Worm (Caenorhabditis elegans) whole organism, late embryonic: ENCODE data around the gene lido-13.

ENCODE experiments used
- ceh-22 ChIP-seq: sonication (generic microtip); optimal IDR thresholded peaks from 2 replicates; lab custom pipeline; 2017; ENCODE audit warnings: missing biosample characterization, missing genetic modification characterization
- dve-1 ChIP-seq: sonication (generic microtip); optimal IDR thresholded peaks from 2 replicates; lab custom pipeline; 2017; ENCODE audit warnings: antibody characterized with exemption, mild to moderate bottlenecking, missing genetic modification characterization, missing compliant biosample characterization
- fax-1 ChIP-seq: sonication (generic microtip); optimal IDR thresholded peaks from 2 replicates; lab custom pipeline; 2016; ENCODE audit warnings: missing genotype, missing genetic modification characterization, missing compliant biosample characterization
- hlh-13 ChIP-seq: fragments of 200-800 bp; sonication (Bioruptor generic); optimal IDR thresholded peaks from 2 replicates; lab custom pipeline; 2018; ENCODE audit warnings: mild to moderate bottlenecking, missing genetic modification characterization, missing compliant biosample characterization
- hlh-6 ChIP-seq: sonication (generic microtip); optimal IDR thresholded peaks from 2 replicates; lab custom pipeline; 2016; ENCODE audit warnings: missing genotype, missing genetic modification characterization, missing compliant biosample characterization
- nfya-1 ChIP-seq: sonication (generic microtip); optimal IDR thresholded peaks from 2 replicates; lab custom pipeline; 2017; ENCODE audit warnings: missing genetic modification characterization, mild to moderate bottlenecking, missing compliant biosample characterization, antibody characterized with exemption, moderate library complexity
- rnt-1 ChIP-seq: sonication (generic microtip); optimal IDR thresholded peaks from 2 replicates; lab custom pipeline; 2016; ENCODE audit warnings: missing genetic modification characterization, missing compliant biosample characterization
- unc-86 ChIP-seq: sonication (generic microtip); optimal IDR thresholded peaks from 2 replicates; lab custom pipeline; 2016; ENCODE audit warnings: missing genetic modification characterization, missing compliant biosample characterization
- zip-5 ChIP-seq: sonication (generic microtip); optimal IDR thresholded peaks from 2 replicates; lab custom pipeline; 2016; ENCODE audit warnings: missing genetic modification characterization, missing compliant biosample characterization

ce11 chrII:3066401-3066800 is 12.3 kb upstream of the lido-13 start:
- TF ChIP-seq dve-1 = no peak
- no peak for TF ChIP-seq hlh-13
- TF ChIP-seq fax-1 (tag; lab: Kevin White, UChicago) = no peak
- no peak for TF ChIP-seq unc-86
- TF ChIP-seq ceh-22 (tag; lab: Kevin White, UChicago) = no peak
- no peak for TF ChIP-seq zip-5 (tag; lab: Kevin White, UChicago)
- no peak for TF ChIP-seq rnt-1 (tag; lab: Kevin White, UChicago)
- TF ChIP-seq hlh-6 (tag; lab: Kevin White, UChicago) = no peak
- no peak for TF ChIP-seq nfya-1 (tag; lab: Kevin White, UChicago)
